Worm (Caenorhabditis elegans) whole organism, young adult: Measurements from ENCODE around the gene srx-9.

Experiments used
- B0261.1 ChIP-seq: sonication (generic microtip); optimal IDR thresholded peaks from 2 replicates; lab custom pipeline; 2016; ENCODE audit warnings: mild to moderate bottlenecking, missing genetic modification characterization, moderate library complexity, missing compliant biosample characterization
- C06A6.2 ChIP-seq: fragments of 200-800 bp; sonication (Bioruptor generic); conservative IDR thresholded peaks from 2 replicates; pipeline ENCODE4 v1.3.6; 2022; ENCODE audit warnings: missing genetic modification characterization, missing compliant biosample characterization
- D2030.7 ChIP-seq: fragments of 200-800 bp; sonication (Bioruptor generic); IDR thresholded peaks from 2 replicates; pipeline ENCODE4 v1.3.6; 2022; ENCODE audit warnings: missing genetic modification reagents, missing genetic modification characterization, missing compliant biosample characterization
- F10E7.11 ChIP-seq: sonication (generic microtip); optimal IDR thresholded peaks from 2 replicates; lab custom pipeline; 2017; ENCODE audit warnings: mild to moderate bottlenecking, missing genetic modification characterization, moderate library complexity, missing compliant biosample characterization
- F23B12.7 ChIP-seq: sonication (generic microtip); optimal IDR thresholded peaks from 2 replicates; lab custom pipeline; 2017; ENCODE audit warnings: missing genetic modification characterization, mild to moderate bottlenecking, missing compliant biosample characterization, antibody characterized with exemption, moderate library complexity; ENCODE audit not compliant: insufficient read depth
- F37B4.10 ChIP-seq: fragments of 200-800 bp; sonication (Bioruptor generic); IDR thresholded peaks from 2 replicates; pipeline ENCODE4 v1.3.6; 2022; ENCODE audit warnings: missing genetic modification characterization, missing compliant biosample characterization
- F39B2.1 ChIP-seq: fragments of 200-800 bp; sonication (Bioruptor generic); IDR thresholded peaks from 2 replicates; pipeline ENCODE4 v1.3.6; 2022; ENCODE audit warnings: missing genetic modification reagents, missing genetic modification characterization, missing compliant biosample characterization
- F55B11.4 ChIP-seq: sonication (generic microtip); optimal IDR thresholded peaks from 2 replicates; lab custom pipeline; 2016; ENCODE audit warnings: missing compliant biosample characterization, missing genetic modification characterization, borderline replicate concordance; ENCODE audit not compliant: insufficient read depth
- Y53F4B.3 ChIP-seq: fragments of 200-800 bp; sonication (Bioruptor generic); IDR thresholded peaks from 2 replicates; pipeline ENCODE4 v1.3.6; 2022; ENCODE audit warnings: missing genetic modification reagents, missing genetic modification characterization, missing compliant biosample characterization
- Y79H2A.3 ChIP-seq: fragments of 200-800 bp; sonication (Bioruptor generic); conservative IDR thresholded peaks from 2 replicates; pipeline ENCODE4 v1.3.6; 2022; ENCODE audit warnings: missing genetic modification reagents, missing genetic modification characterization, missing compliant biosample characterization
- ZK185.1 ChIP-seq: sonication (generic microtip); optimal IDR thresholded peaks from 2 replicates; lab custom pipeline; 2016; ENCODE audit warnings: mild to moderate bottlenecking, missing genetic modification characterization, missing compliant biosample characterization; ENCODE audit not compliant: poor library complexity, severe bottlenecking
- aptf-3 ChIP-seq: fragments of 200-800 bp; sonication (Bioruptor generic); IDR thresholded peaks from 2 replicates; pipeline ENCODE4 v1.3.6; 2022; ENCODE audit warnings: missing genetic modification characterization, missing compliant biosample characterization
- athp-1 ChIP-seq: sonication (generic microtip); optimal IDR thresholded peaks from 2 replicates; lab custom pipeline; 2017; ENCODE audit warnings: mild to moderate bottlenecking, missing genetic modification characterization, missing compliant biosample characterization
- attf-6 ChIP-seq: fragments of 200-800 bp; sonication (Bioruptor generic); IDR thresholded peaks from 2 replicates; pipeline ENCODE4 v1.3.6; 2022; ENCODE audit warnings: missing genetic modification reagents, missing genetic modification characterization, missing compliant biosample characterization
- bed-2 ChIP-seq: fragments of 200-800 bp; sonication (Bioruptor generic); IDR thresholded peaks from 2 replicates; pipeline ENCODE4 v1.3.6; 2022; ENCODE audit warnings: missing genetic modification reagents, missing genetic modification characterization, missing compliant biosample characterization
- ccch-3 ChIP-seq: fragments of 200-800 bp; sonication (Bioruptor generic); optimal IDR thresholded peaks from 2 replicates; lab custom pipeline; 2018; ENCODE audit warnings: mild to moderate bottlenecking, missing genetic modification characterization, missing compliant biosample characterization
- ceh-100 ChIP-seq: fragments of 200-800 bp; sonication (Bioruptor generic); IDR thresholded peaks from 2 replicates; pipeline ENCODE4 v1.3.6; 2022; ENCODE audit warnings: missing genetic modification reagents, missing genetic modification characterization, missing compliant biosample characterization
- ceh-27 ChIP-seq: fragments of 200-800 bp; sonication (Bioruptor generic); optimal IDR thresholded peaks from 2 replicates; lab custom pipeline; 2018; ENCODE audit warnings: mild to moderate bottlenecking, missing genetic modification characterization, moderate library complexity, missing compliant biosample characterization
- ceh-40 ChIP-seq: fragments of 200-800 bp; sonication (Bioruptor generic); IDR thresholded peaks from 2 replicates; pipeline ENCODE4 v1.3.6; 2022; ENCODE audit warnings: missing genetic modification characterization, missing compliant biosample characterization
- ceh-79 ChIP-seq: sonication (generic microtip); optimal IDR thresholded peaks from 2 replicates; lab custom pipeline; 2017; ENCODE audit warnings: mild to moderate bottlenecking, missing genetic modification characterization, missing compliant biosample characterization
- chd-7 ChIP-seq: sonication (generic microtip); optimal IDR thresholded peaks from 2 replicates; lab custom pipeline; 2016; ENCODE audit warnings: mild to moderate bottlenecking, missing genetic modification characterization, moderate library complexity, missing compliant biosample characterization
- dpff-1 ChIP-seq: sonication (generic microtip); optimal IDR thresholded peaks from 2 replicates; lab custom pipeline; 2017; ENCODE audit warnings: mild to moderate bottlenecking, missing genetic modification characterization, missing compliant biosample characterization
- efl-1 ChIP-seq: fragments of 150-350 bp; optimal IDR thresholded peaks from 2 replicates; lab custom pipeline; 2014; ENCODE audit warnings: missing biosample characterization, missing genetic modification reagents, missing genetic modification characterization
- egrh-3 ChIP-seq: fragments of 200-800 bp; sonication (Bioruptor generic); IDR thresholded peaks from 2 replicates; pipeline ENCODE4 v1.3.6; 2022; ENCODE audit warnings: missing genetic modification reagents, missing genetic modification characterization, missing compliant biosample characterization
- ekl-4 ChIP-seq: fragments of 200-800 bp; sonication (Bioruptor generic); IDR thresholded peaks from 2 replicates; pipeline ENCODE4 v1.3.6; 2022; ENCODE audit warnings: missing genetic modification reagents, missing genetic modification characterization, missing compliant biosample characterization
- hlh-12 ChIP-seq: sonication (generic microtip); optimal IDR thresholded peaks from 2 replicates; lab custom pipeline; 2016; ENCODE audit warnings: missing genetic modification characterization, missing compliant biosample characterization
- hrde-1 ChIP-seq: sonication (generic microtip); optimal IDR thresholded peaks from 2 replicates; lab custom pipeline; 2016; ENCODE audit warnings: missing genetic modification characterization, mild to moderate bottlenecking, missing compliant biosample characterization, moderate library complexity, missing genotype, missing genetic modification reagents, borderline replicate concordance
- lir-1 ChIP-seq: fragments of 200-800 bp; sonication (Bioruptor generic); conservative IDR thresholded peaks from 2 replicates; pipeline ENCODE4 v1.3.6; 2022; ENCODE audit warnings: missing genetic modification reagents, missing genetic modification characterization, missing compliant biosample characterization
- mel-28 ChIP-seq: sonication (generic microtip); optimal IDR thresholded peaks from 2 replicates; lab custom pipeline; 2016; ENCODE audit warnings: borderline replicate concordance, mild to moderate bottlenecking, missing genetic modification characterization, missing compliant biosample characterization
- mes-4 ChIP-seq: sonication (generic microtip); optimal IDR thresholded peaks from 2 replicates; lab custom pipeline; 2016; ENCODE audit warnings: missing genotype, missing genetic modification characterization, missing compliant biosample characterization
- nfya-2 ChIP-seq: fragments of 200-800 bp; sonication (Bioruptor generic); IDR thresholded peaks from 2 replicates; pipeline ENCODE4 v1.3.6; 2022; ENCODE audit warnings: missing genetic modification reagents, missing genetic modification characterization, missing compliant biosample characterization
- nhr-120 ChIP-seq: fragments of 200-800 bp; sonication (Bioruptor generic); IDR thresholded peaks from 2 replicates; pipeline ENCODE4 v1.3.6; 2022; ENCODE audit warnings: missing genetic modification characterization, missing compliant biosample characterization
- nhr-179 ChIP-seq: sonication (generic microtip); optimal IDR thresholded peaks from 2 replicates; lab custom pipeline; 2016; ENCODE audit warnings: mild to moderate bottlenecking, missing genetic modification characterization, missing compliant biosample characterization
- nhr-80 ChIP-seq: sonication (generic microtip); optimal IDR thresholded peaks from 2 replicates; lab custom pipeline; 2016; ENCODE audit warnings: missing genetic modification characterization, missing compliant biosample characterization
- nhr-90 ChIP-seq: sonication (generic microtip); optimal IDR thresholded peaks from 2 replicates; lab custom pipeline; 2016; ENCODE audit warnings: missing genotype, mild to moderate bottlenecking, missing genetic modification characterization, missing compliant biosample characterization
- pbrm-1 ChIP-seq: fragments of 200-800 bp; sonication (Bioruptor generic); IDR thresholded peaks from 2 replicates; pipeline ENCODE4 v1.3.6; 2022; ENCODE audit warnings: missing genetic modification reagents, missing genetic modification characterization, missing compliant biosample characterization
- rcor-1 ChIP-seq: fragments of 200-800 bp; sonication (Bioruptor generic); IDR thresholded peaks from 2 replicates; pipeline ENCODE4 v1.3.6; 2022; ENCODE audit warnings: missing genetic modification reagents, missing genetic modification characterization, missing compliant biosample characterization
- repo-1 ChIP-seq: sonication (generic microtip); optimal IDR thresholded peaks from 2 replicates; lab custom pipeline; 2017; ENCODE audit warnings: mild to moderate bottlenecking, missing genetic modification characterization, missing compliant biosample characterization
- rpc-1 ChIP-seq, 2 experiments: fragments of 150-350 bp in 1 of 2; sonication (generic microtip) in 1 of 2; optimal IDR thresholded peaks; 2 replicates each; lab custom pipeline; 2014 to 2018; ENCODE audit warnings: missing biosample characterization in 1 of 2, missing genetic modification characterization in 1 of 2, missing genetic modification reagents in 1 of 2, missing genotype in 1 of 2
- snpc-3.4 ChIP-seq: sonication (generic microtip); optimal IDR thresholded peaks from 2 replicates; lab custom pipeline; 2017; ENCODE audit warnings: missing genetic modification characterization, mild to moderate bottlenecking, missing compliant biosample characterization, antibody characterized with exemption, moderate library complexity, missing genotype, missing genetic modification reagents
- sptf-2 ChIP-seq: fragments of 200-800 bp; sonication (Bioruptor generic); optimal IDR thresholded peaks from 2 replicates; lab custom pipeline; 2018; ENCODE audit warnings: mild to moderate bottlenecking, missing genetic modification characterization, missing compliant biosample characterization
- tlf-1 ChIP-seq: fragments of 200-800 bp; sonication (Bioruptor generic); optimal IDR thresholded peaks from 2 replicates; lab custom pipeline; 2018; ENCODE audit warnings: mild to moderate bottlenecking, missing genetic modification characterization, missing compliant biosample characterization
- zfh-2 ChIP-seq: fragments of 200-800 bp; sonication (Bioruptor generic); conservative IDR thresholded peaks from 2 replicates; pipeline ENCODE4 v1.3.6; 2022; ENCODE audit warnings: missing genetic modification reagents, missing genetic modification characterization, missing compliant biosample characterization
- ztf-22 ChIP-seq: fragments of 200-800 bp; sonication (Bioruptor generic); optimal IDR thresholded peaks from 2 replicates; lab custom pipeline; 2018; ENCODE audit warnings: mild to moderate bottlenecking, missing genetic modification characterization, moderate library complexity, missing compliant biosample characterization
- ztf-25 ChIP-seq: fragments of 200-800 bp; sonication (Bioruptor generic); IDR thresholded peaks from 2 replicates; pipeline ENCODE4 v1.3.6; 2022; ENCODE audit warnings: missing genetic modification reagents, missing genetic modification characterization, missing compliant biosample characterization

srx-9 gene

DNA sequence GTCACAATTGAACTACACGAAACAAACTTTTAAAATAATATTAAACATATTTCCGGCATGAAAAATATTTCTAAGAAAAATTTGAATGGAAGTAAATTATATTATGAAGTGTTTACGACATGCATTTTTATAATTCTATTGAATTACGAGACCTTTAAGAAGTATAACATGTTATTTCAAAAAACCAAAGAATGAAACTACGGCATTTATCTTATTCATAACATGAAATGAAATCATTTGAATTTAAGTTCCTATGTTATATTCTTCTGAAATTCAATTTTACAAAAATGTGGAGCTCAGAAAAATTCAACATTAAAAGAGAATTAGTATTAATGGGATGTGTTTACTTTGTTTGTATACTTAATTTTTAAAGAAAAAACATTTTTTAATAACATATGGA lies 35.8 kb upstream of the srx-9 start, which contains the start of gene srw-71:
srw-71 (minus strand) TSS at position 101 of the 400 bp plus-strand sequence.
- TF ChIP-seq pbrm-1 (GFP tag; lab: Robert Waterston, UW) (no peak), hrde-1 (no peak), repo-1 (tag; lab: Kevin White, UChicago) (no peak), ceh-40 (GFP tag; lab: Robert Waterston, UW) (no peak), attf-6 (GFP tag; lab: Robert Waterston, UW) (no peak), ztf-22 (GFP tag; lab: Kevin White, UChicago) (no peak), rcor-1 (GFP tag; lab: Robert Waterston, UW) (no peak), bed-2 (GFP tag; lab: Robert Waterston, UW) (no peak), zfh-2 (GFP tag; lab: Robert Waterston, UW) (no peak), athp-1 (tag; lab: Kevin White, UChicago) (no peak), egrh-3 (GFP tag; lab: Robert Waterston, UW) (no peak), efl-1 (GFP tag; lab: Kevin White, UChicago) (no peak), aptf-3 (no peak), C06A6.2 (GFP tag; lab: Robert Waterston, UW) (no peak), B0261.1 (no peak), ZK185.1 (tag; lab: Kevin White, UChicago) (no peak), F10E7.11 (tag; lab: Kevin White, UChicago) (no peak), nfya-2 (no peak), mel-28 (no peak), tlf-1 (no peak)

ce11 chrV:7428880-7429279 lies 33.6 kb upstream of the srx-9 start, which contains the start of gene srw-69:
Gene srw-69, minus strand, starts transcription at chrV:7428980.
- no peak for TF ChIP-seq F23B12.7 (tag; lab: Kevin White, UChicago)

ce11 chrV:7426594-7426993 lies 31.3 kb upstream of the srx-9 start, which contains the start of gene srw-68:
Gene srw-68, minus strand, starts transcription at chrV:7426694.
- no peak for TF ChIP-seq nhr-80 (tag; lab: Kevin White, UChicago)
- no peak for TF ChIP-seq ceh-27
- no peak for TF ChIP-seq hlh-12 (tag; lab: Kevin White, UChicago)
- TF ChIP-seq D2030.7 (GFP tag; lab: Robert Waterston, UW): no peak
- no peak for TF ChIP-seq rpc-1 (optimal IDR thresholded peaks at IDR 0.05; lab: Kevin White, UChicago)
- no peak for TF ChIP-seq rpc-1 (tag; optimal IDR thresholded peaks at IDR 0.05; lab: Kevin White, UChicago)
- TF ChIP-seq pbrm-1 (GFP tag; lab: Robert Waterston, UW): no peak
- TF ChIP-seq dpff-1 (tag; lab: Kevin White, UChicago): no peak
- no peak for TF ChIP-seq chd-7
- no peak for TF ChIP-seq Y79H2A.3
- no peak for TF ChIP-seq ceh-79 (tag; lab: Kevin White, UChicago)
- TF ChIP-seq nhr-179 (tag; lab: Kevin White, UChicago): no peak

DNA sequence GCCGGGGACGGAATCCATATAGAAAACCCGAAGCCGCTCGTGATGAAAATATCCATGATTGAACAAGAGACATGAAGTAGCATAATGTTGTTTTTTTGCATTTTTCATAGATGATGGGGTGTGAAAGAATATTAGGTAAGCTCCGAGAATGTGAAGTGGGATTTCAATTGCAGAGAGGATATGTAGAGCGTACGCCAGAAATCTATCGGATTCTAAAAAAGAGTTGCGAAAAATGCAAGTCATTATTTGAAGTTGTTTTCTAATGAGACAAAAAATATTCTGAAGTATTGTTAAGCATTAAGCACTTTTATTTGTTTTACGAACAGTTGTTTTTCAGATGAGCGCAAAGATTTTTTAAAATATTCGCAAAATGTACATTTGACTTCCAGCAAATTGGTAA lies 29.1 kb upstream of the srx-9 start, which contains the start of gene F18E3.10:
F18E3.10 (minus strand) TSS at position 101 of the 400 bp plus-strand sequence.
- TF ChIP-seq nhr-80 (tag; lab: Kevin White, UChicago) (no peak), D2030.7 (GFP tag; lab: Robert Waterston, UW) (no peak), dpff-1 (tag; lab: Kevin White, UChicago) (no peak), F39B2.1 (GFP tag; lab: Robert Waterston, UW) (no peak), F55B11.4 (tag; lab: Kevin White, UChicago) (no peak), sptf-2 (GFP tag; lab: Kevin White, UChicago) (no peak), ceh-79 (tag; lab: Kevin White, UChicago) (no peak), F37B4.10 (GFP tag; lab: Robert Waterston, UW) (no peak), snpc-3.4 (tag; lab: Kevin White, UChicago) (no peak), nhr-90 (tag; lab: Kevin White, UChicago) (no peak), mes-4 (no peak), ccch-3 (no peak), ekl-4 (GFP tag; lab: Robert Waterston, UW) (no peak), athp-1 (tag; lab: Kevin White, UChicago) (no peak), nhr-120 (GFP tag; lab: Robert Waterston, UW) (no peak), ceh-100 (GFP tag; lab: Robert Waterston, UW) (no peak), pbrm-1 (GFP tag; lab: Robert Waterston, UW) (no peak), lir-1 (GFP tag; lab: Robert Waterston, UW) (no peak), ztf-25 (no peak), Y53F4B.3 (GFP tag; lab: Robert Waterston, UW) (no peak)
